Fruit fly (Drosophila melanogaster) Kc167 (cell line): ENCODE data around the gene CG13855.

Experiments used
- Myc ChIP-seq: fragments of >200 bp; optimal IDR thresholded peaks from 2 replicates; lab custom pipeline; 2017; ENCODE audit warnings: missing external identifiers
- Sin3A ChIP-seq: fragments of >200 bp; optimal IDR thresholded peaks from 2 replicates; lab custom pipeline; 2018; ENCODE audit warnings: missing external identifiers
- h ChIP-seq: fragments of >200 bp; optimal IDR thresholded peaks from 3 replicates; lab custom pipeline; 2018; ENCODE audit warnings: missing external identifiers
- insv ChIP-seq: fragments of >200 bp; optimal IDR thresholded peaks from 3 replicates; lab custom pipeline; 2018; ENCODE audit warnings: missing external identifiers
- psq ChIP-seq: fragments of >200 bp; optimal IDR thresholded peaks from 2 replicates; lab custom pipeline; 2017; ENCODE audit warnings: missing external identifiers
- ttk ChIP-seq: sonication (Bioruptor generic); optimal IDR thresholded peaks from 2 replicates; lab custom pipeline; 2017; ENCODE audit warnings: missing external identifiers

DNA sequence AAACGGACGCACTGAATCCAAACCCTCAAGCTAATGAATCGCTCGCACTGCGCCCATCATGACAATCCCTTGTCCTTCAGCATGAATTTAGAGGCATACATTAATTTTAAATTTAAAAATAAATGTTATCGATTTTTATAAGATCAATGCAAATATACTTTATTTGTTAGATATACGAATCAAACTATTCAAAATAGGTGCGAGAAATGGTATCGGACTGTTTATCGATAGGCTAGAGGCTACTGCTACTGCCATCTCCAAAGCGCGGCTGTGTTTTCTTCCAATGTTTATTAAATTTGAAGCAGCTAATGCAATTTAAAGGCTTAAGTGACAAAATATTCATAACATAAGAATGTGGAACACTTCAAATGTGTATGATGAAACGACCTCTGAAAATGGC lies 24.7 kb upstream of the CG13855 start, which contains the start of gene CG43342:
- TF ChIP-seq Myc (lab: Kevin White, UChicago) (no peak), psq (lab: Kevin White, UChicago) (no peak), Sin3A (no peak), insv (no peak), ttk (lab: Kevin White, UChicago) (no peak), h (lab: Kevin White, UChicago) (no peak)
